Fruit fly (Drosophila melanogaster) whole organism, embryonic: Measurements from ENCODE around the gene CG7896.
A peak's percentile ranks its signal among the peaks of the same experiment; 100 is the strongest.

Source experiments
- Aef1 ChIP-seq: fragments of 200-800 bp; sonication (Bioruptor generic); IDR thresholded peaks from 3 replicates; pipeline ENCODE4 v1.3.6; 2022; ENCODE audit warnings: missing biosample characterization, missing genetic modification characterization
- Atf3 ChIP-seq: fragments of 200-800 bp; sonication (Bioruptor generic); optimal IDR thresholded peaks from 3 replicates; lab custom pipeline; 2016; ENCODE audit warnings: missing biosample characterization, missing genetic modification characterization
- Bdp1 ChIP-seq: fragments of 200-800 bp; sonication (Bioruptor generic); optimal IDR thresholded peaks from 3 replicates; lab custom pipeline; 2016; ENCODE audit warnings: missing biosample characterization, missing genetic modification characterization
- CG10267 ChIP-seq: fragments of 200-800 bp; sonication (Bioruptor generic); optimal IDR thresholded peaks from 2 replicates; lab custom pipeline; 2018; ENCODE audit warnings: missing biosample characterization, mild to moderate bottlenecking, missing genetic modification characterization, moderate library complexity
- CG10274 ChIP-seq: fragments of 200-800 bp; sonication (Bioruptor generic); optimal IDR thresholded peaks from 3 replicates; lab custom pipeline; 2017; ENCODE audit warnings: missing biosample characterization, mild to moderate bottlenecking, missing genetic modification characterization
- CG11093 ChIP-seq: fragments of 200-800 bp; sonication (Bioruptor generic); IDR thresholded peaks from 3 replicates; pipeline ENCODE4 v1.3.6; 2022; ENCODE audit warnings: missing biosample characterization, missing genetic modification characterization
- CG11696 ChIP-seq: fragments of 200-800 bp; sonication (Bioruptor generic); IDR thresholded peaks from 2 replicates; pipeline ENCODE4 v1.3.6; 2022; ENCODE audit warnings: missing biosample characterization, missing genetic modification characterization
- CG12236 ChIP-seq: fragments of 200-800 bp; sonication (Bioruptor generic); optimal IDR thresholded peaks from 2 replicates; lab custom pipeline; 2016; ENCODE audit warnings: missing biosample characterization, missing genetic modification characterization
- CG13123 ChIP-seq: fragments of 200-800 bp; sonication (Bioruptor generic); optimal IDR thresholded peaks from 2 replicates; lab custom pipeline; 2016; ENCODE audit warnings: missing biosample characterization, missing genetic modification characterization
- CG13296 ChIP-seq: fragments of 200-800 bp; sonication (Bioruptor generic); optimal IDR thresholded peaks from 3 replicates; lab custom pipeline; 2018; ENCODE audit warnings: missing biosample characterization, mild to moderate bottlenecking, missing genetic modification characterization
- CG14014 ChIP-seq: fragments of 200-800 bp; sonication (Bioruptor generic); IDR thresholded peaks from 2 replicates; pipeline ENCODE4 v1.3.6; 2022; ENCODE audit warnings: missing biosample characterization, missing genetic modification characterization
- CG16863 ChIP-seq: fragments of 200-800 bp; sonication (Bioruptor generic); optimal IDR thresholded peaks from 3 replicates; lab custom pipeline; 2016; ENCODE audit warnings: missing biosample characterization, missing genetic modification characterization
- CG17385 ChIP-seq: fragments of 200-800 bp; sonication (Bioruptor generic); optimal IDR thresholded peaks from 3 replicates; lab custom pipeline; 2018; ENCODE audit warnings: missing biosample characterization, mild to moderate bottlenecking, missing genetic modification characterization
- CG2120 ChIP-seq: fragments of 200-800 bp; sonication (Bioruptor generic); optimal IDR thresholded peaks from 3 replicates; lab custom pipeline; 2016; ENCODE audit warnings: missing biosample characterization, missing genetic modification characterization
- CG2202 ChIP-seq: fragments of 200-800 bp; sonication (Bioruptor generic); optimal IDR thresholded peaks from 2 replicates; lab custom pipeline; 2018; ENCODE audit warnings: missing biosample characterization, mild to moderate bottlenecking, missing genetic modification characterization
- CG30020 ChIP-seq: fragments of 200-800 bp; optimal IDR thresholded peaks from 2 replicates; lab custom pipeline; 2019; ENCODE audit warnings: missing biosample characterization, mild to moderate bottlenecking, missing genetic modification characterization, moderate library complexity
- CG32767 ChIP-seq: fragments of 200-800 bp; sonication (Bioruptor generic); IDR thresholded peaks from 2 replicates; pipeline ENCODE4 v1.3.6; 2022; ENCODE audit warnings: missing biosample characterization, missing genetic modification characterization
- CG3407 ChIP-seq: fragments of 200-800 bp; sonication (Bioruptor generic); optimal IDR thresholded peaks from 2 replicates; lab custom pipeline; 2018; ENCODE audit warnings: missing biosample characterization, mild to moderate bottlenecking, missing genetic modification characterization
- CG34376 ChIP-seq: fragments of 200-800 bp; sonication (Bioruptor generic); optimal IDR thresholded peaks from 2 replicates; lab custom pipeline; 2018; ENCODE audit warnings: missing biosample characterization, mild to moderate bottlenecking, missing genetic modification characterization
- CG3726 ChIP-seq: fragments of 200-800 bp; sonication (Bioruptor generic); IDR thresholded peaks from 3 replicates; pipeline ENCODE4, ENCODE4 v1.3.6; 2022; ENCODE audit warnings: missing biosample characterization, missing genetic modification characterization
- CG6254 ChIP-seq: fragments of 200-800 bp; sonication (Bioruptor generic); optimal IDR thresholded peaks from 3 replicates; lab custom pipeline; 2017; ENCODE audit warnings: mild to moderate bottlenecking, missing biosample characterization, missing genetic modification reagents, missing genetic modification characterization
- CG6683 ChIP-seq: fragments of 200-800 bp; sonication (Bioruptor generic); optimal IDR thresholded peaks from 2 replicates; lab custom pipeline; 2017; ENCODE audit warnings: missing biosample characterization, mild to moderate bottlenecking, missing genetic modification characterization, missing genetic modification reagents
- CG6689 ChIP-seq: fragments of 200-800 bp; sonication (Bioruptor generic); IDR thresholded peaks from 2 replicates; pipeline ENCODE4 v1.3.6; 2022; ENCODE audit warnings: missing biosample characterization, missing genetic modification characterization
- CG8388 ChIP-seq: fragments of 200-800 bp; sonication (Bioruptor generic); optimal IDR thresholded peaks from 2 replicates; lab custom pipeline; 2019; ENCODE audit warnings: missing biosample characterization, mild to moderate bottlenecking, missing genetic modification characterization, moderate library complexity
- CG8765 ChIP-seq: fragments of 200-800 bp; sonication (Bioruptor generic); IDR thresholded peaks from 2 replicates; pipeline ENCODE4 v1.3.6; 2022; ENCODE audit warnings: missing biosample characterization, missing genetic modification characterization
- CG9797 ChIP-seq: fragments of 200-800 bp; sonication (Bioruptor generic); optimal IDR thresholded peaks from 3 replicates; lab custom pipeline; 2018; ENCODE audit warnings: missing biosample characterization, mild to moderate bottlenecking, missing genetic modification characterization
- CrebB ChIP-seq: fragments of 200-800 bp; sonication (Bioruptor generic); optimal IDR thresholded peaks from 3 replicates; lab custom pipeline; 2018; ENCODE audit warnings: missing biosample characterization, mild to moderate bottlenecking, missing genetic modification characterization
- Deaf1 ChIP-seq: fragments of 200-800 bp; optimal IDR thresholded peaks from 3 replicates; lab custom pipeline; 2019; ENCODE audit warnings: missing biosample characterization, mild to moderate bottlenecking, missing genetic modification characterization, moderate library complexity
- Gsc ChIP-seq: fragments of 200-800 bp; sonication (Bioruptor generic); IDR thresholded peaks from 2 replicates; pipeline ENCODE4 v1.3.6; 2022; ENCODE audit warnings: missing biosample characterization, missing genetic modification characterization
- HLH54F ChIP-seq: fragments of 200-800 bp; sonication (Bioruptor generic); optimal IDR thresholded peaks from 3 replicates; lab custom pipeline; 2016; ENCODE audit warnings: missing biosample characterization, missing genetic modification characterization
- Hsf ChIP-seq: fragments of 200-800 bp; sonication (Bioruptor generic); optimal IDR thresholded peaks from 3 replicates; lab custom pipeline; 2016; ENCODE audit warnings: missing biosample characterization, missing genetic modification characterization
- Jarid2 ChIP-seq: fragments of 200-800 bp; sonication (Bioruptor generic); optimal IDR thresholded peaks from 3 replicates; lab custom pipeline; 2017; ENCODE audit warnings: mild to moderate bottlenecking, missing biosample characterization, missing genetic modification reagents, missing genetic modification characterization
- Lhr ChIP-seq: fragments of 200-800 bp; sonication (Bioruptor generic); optimal IDR thresholded peaks from 3 replicates; lab custom pipeline; 2017; ENCODE audit warnings: mild to moderate bottlenecking, missing biosample characterization, missing genetic modification reagents, missing genetic modification characterization
- Lim3 ChIP-seq: fragments of 200-800 bp; sonication (Bioruptor generic); IDR thresholded peaks from 2 replicates; pipeline ENCODE4 v1.3.6; 2022; ENCODE audit warnings: missing biosample characterization, missing genetic modification characterization
- NFAT ChIP-seq: fragments of 200-800 bp; sonication (Bioruptor generic); IDR thresholded peaks from 2 replicates; pipeline ENCODE4 v1.3.6; 2022; ENCODE audit warnings: missing biosample characterization, missing genetic modification characterization
- Pdp1 ChIP-seq, 2 experiments: fragments of 200-800 bp; sonication (Bioruptor generic); optimal IDR thresholded peaks; 3 replicates each; lab custom pipeline; 2016; ENCODE audit warnings: missing biosample characterization in 2 of 2, missing genetic modification characterization in 2 of 2, mild to moderate bottlenecking in 1 of 2, moderate library complexity in 1 of 2
- Scr ChIP-seq: fragments of 200-800 bp; sonication (Bioruptor generic); IDR thresholded peaks from 2 replicates; pipeline ENCODE4 v1.3.6; 2022; ENCODE audit warnings: missing biosample characterization, missing genetic modification characterization; ENCODE audit not compliant: partially characterized antibody
- Sin3A ChIP-seq: fragments of >200 bp; optimal IDR thresholded peaks from 2 replicates; lab custom pipeline; 2018
- Taf1 ChIP-seq: fragments of 200-800 bp; sonication (Bioruptor generic); IDR thresholded peaks from 2 replicates; pipeline ENCODE4 v1.3.6; 2022; ENCODE audit warnings: missing biosample characterization, missing genetic modification characterization
- Usf ChIP-seq: fragments of 200-800 bp; sonication (Bioruptor generic); optimal IDR thresholded peaks from 2 replicates; lab custom pipeline; 2017; ENCODE audit warnings: missing genotype, missing biosample characterization, missing genetic modification characterization
- Vsx1 ChIP-seq: fragments of 200-800 bp; sonication (Bioruptor generic); optimal IDR thresholded peaks from 2 replicates; lab custom pipeline; 2017; ENCODE audit warnings: missing biosample characterization, mild to moderate bottlenecking, missing genetic modification characterization, missing genetic modification reagents
- Xbp1 ChIP-seq: fragments of 200-800 bp; sonication (Bioruptor generic); optimal IDR thresholded peaks from 3 replicates; lab custom pipeline; 2016; ENCODE audit warnings: missing biosample characterization, mild to moderate bottlenecking, missing genetic modification characterization
- ab ChIP-seq: fragments of 200-800 bp; sonication (Bioruptor generic); optimal IDR thresholded peaks from 2 replicates; lab custom pipeline; 2016; ENCODE audit warnings: missing biosample characterization, missing genetic modification characterization
- chinmo ChIP-seq: fragments of 200-800 bp; sonication (Bioruptor generic); IDR thresholded peaks from 4 replicates; pipeline ENCODE4 v1.3.6; 2022; ENCODE audit warnings: missing biosample characterization, missing genetic modification characterization; ENCODE audit not compliant: partially characterized antibody
- ewg ChIP-seq: fragments of 200-800 bp; sonication (Bioruptor generic); optimal IDR thresholded peaks from 3 replicates; lab custom pipeline; 2017; ENCODE audit warnings: mild to moderate bottlenecking, missing biosample characterization, missing genetic modification reagents, missing genetic modification characterization
- fd3F ChIP-seq: fragments of 200-800 bp; sonication (Bioruptor generic); optimal IDR thresholded peaks from 2 replicates; lab custom pipeline; 2018; ENCODE audit warnings: missing biosample characterization, mild to moderate bottlenecking, missing genetic modification characterization, moderate library complexity
- fd64A ChIP-seq: fragments of 200-800 bp; sonication (Bioruptor generic); optimal IDR thresholded peaks from 3 replicates; lab custom pipeline; 2018; ENCODE audit warnings: missing biosample characterization, mild to moderate bottlenecking, missing genetic modification characterization
- gro ChIP-seq: fragments of 200-800 bp; sonication (Bioruptor generic); optimal IDR thresholded peaks from 2 replicates; lab custom pipeline; 2016; ENCODE audit warnings: missing biosample characterization, missing genetic modification characterization
- ranshi ChIP-seq: fragments of 200-800 bp; sonication (Bioruptor generic); IDR thresholded peaks from 2 replicates; pipeline ENCODE4 v1.3.6; 2022; ENCODE audit warnings: missing biosample characterization, missing genetic modification characterization
- sd ChIP-seq: fragments of 200-800 bp; sonication (Bioruptor generic); optimal IDR thresholded peaks from 3 replicates; lab custom pipeline; 2018; ENCODE audit warnings: missing biosample characterization, mild to moderate bottlenecking, missing genetic modification characterization, moderate library complexity
- sqz ChIP-seq: fragments of 200-800 bp; sonication (Bioruptor generic); optimal IDR thresholded peaks from 3 replicates; lab custom pipeline; 2018; ENCODE audit warnings: missing biosample characterization, mild to moderate bottlenecking, missing genetic modification characterization

The CG7896 gene

dm6 chr3R:29983073-29983544 is at the start of gene CG7896:
Gene CG7896 (plus strand): TSS chr3R:29983426.
- TF ChIP-seq ranshi (GFP tag; lab: Robert Waterston, UW) (peak; percentile 67; the same call in 1 of the 2 replicates), ab (no peak), CG6689 (GFP tag; lab: Robert Waterston, UW) (peak; percentile 76), CG10267 (peak; percentile 55), Xbp1 (GFP tag; lab: Kevin White, UChicago) (peak; percentile 64), CG32767 (GFP tag; lab: Robert Waterston, UW) (peak; percentile 38; the same call in 1 of the 2 replicates), CG2202 (tag; lab: Kevin White, UChicago) (peak; percentile 25), gro (GFP tag; lab: Kevin White, UChicago) (no peak), CG16863 (GFP tag; lab: Kevin White, UChicago) (no peak), Taf1 (GFP tag; lab: Robert Waterston, UW) (peak; percentile 71), HLH54F (peak; percentile 1), CG11696 (GFP tag; lab: Robert Waterston, UW) (no peak), Atf3 (GFP tag; lab: Kevin White, UChicago) (no peak), CG11093 (GFP tag; lab: Robert Waterston, UW) (peak; percentile 78), CG17385 (GFP tag; lab: Kevin White, UChicago) (peak; percentile 66), sqz (GFP tag; lab: Kevin White, UChicago) (peak; percentile 37), Deaf1 (tag; lab: Kevin White, UChicago) (peak; percentile 71), Hsf (GFP tag; lab: Kevin White, UChicago) (peak; percentile 33), CG9797 (no peak), Aef1 (GFP tag; lab: Robert Waterston, UW) (peak; percentile 82), CG3726 (GFP tag; lab: Robert Waterston, UW) (peak; percentile 74; the same call in 2 of the 3 replicates), CG8765 (GFP tag; lab: Robert Waterston, UW) (peak; percentile 40; the same call in 1 of the 2 replicates), Vsx1 (GFP tag; lab: Kevin White, UChicago) (peak; percentile 3), Usf (GFP tag; lab: Kevin White, UChicago) (peak; percentile 41), NFAT (peak; percentile 82), CG6254 (GFP tag; lab: Kevin White, UChicago) (peak; percentile 41), Bdp1 (GFP tag; lab: Kevin White, UChicago) (no peak), fd3F (GFP tag; lab: Kevin White, UChicago) (peak; percentile 41), CG3407 (peak; percentile 37), Jarid2 (peak; percentile 53), CG8388 (GFP tag; lab: Kevin White, UChicago) (peak; percentile 46), Lim3 (GFP tag; lab: Robert Waterston, UW) (0 out of 2 replicates have a peak, but pooled peaks have one; percentile 38), CG2120 (GFP tag; lab: Kevin White, UChicago) (peak; percentile 68), CG13123 (GFP tag; lab: Kevin White, UChicago) (peak; percentile 4), Sin3A (lab: Kevin White, UChicago) (no peak), CG14014 (GFP tag; lab: Robert Waterston, UW) (peak; percentile 69), Gsc (GFP tag; lab: Robert Waterston, UW) (peak; percentile 62), Lhr (no peak), fd64A (GFP tag; lab: Kevin White, UChicago) (no peak), CrebB (tag; lab: Kevin White, UChicago) (no peak), Pdp1 (GFP tag; optimal IDR thresholded peaks at IDR 0.05; lab: Kevin White, UChicago) (peak; percentile 15 to 17), sd (tag; lab: Kevin White, UChicago) (peak; percentile 19), chinmo (peak; percentile 86; the same call in 3 of the 4 replicates), Scr (GFP tag; lab: Robert Waterston, UW) (no peak), CG34376 (peak; percentile 21), CG13296 (peak; percentile 69), CG30020 (tag; lab: Kevin White, UChicago) (no peak), ewg (GFP tag; lab: Kevin White, UChicago) (peak; percentile 39), CG12236 (GFP tag; lab: Kevin White, UChicago) (no peak), CG6683 (no peak), CG10274 (GFP tag; lab: Kevin White, UChicago) (peak; percentile 8)
